Worm (Caenorhabditis elegans) whole organism, mixed stage, embryonic: Measurements from ENCODE around the gene vha-6.

Experiments used
- M03D4.4 ChIP-seq: sonication (generic microtip); optimal IDR thresholded peaks from 2 replicates; lab custom pipeline; 2017; ENCODE audit warnings: mild to moderate bottlenecking, missing genetic modification characterization, missing compliant biosample characterization
- bed-3 ChIP-seq: fragments of 200-800 bp; sonication (Bioruptor generic); optimal IDR thresholded peaks from 3 replicates; lab custom pipeline; 2018; ENCODE audit warnings: mild to moderate bottlenecking, missing genetic modification characterization, moderate library complexity, missing compliant biosample characterization
- blmp-1 ChIP-seq: fragments of 150-350 bp; optimal IDR thresholded peaks from 2 replicates; lab custom pipeline; 2014; ENCODE audit warnings: missing biosample characterization, missing genetic modification characterization
- ceh-39 ChIP-seq: fragments of 150-350 bp; optimal IDR thresholded peaks from 2 replicates; lab custom pipeline; 2014; ENCODE audit warnings: missing biosample characterization, missing genetic modification characterization
- ceh-43 ChIP-seq: fragments of 200-800 bp; sonication (Bioruptor generic); optimal IDR thresholded peaks from 2 replicates; lab custom pipeline; 2018; ENCODE audit warnings: mild to moderate bottlenecking, missing genetic modification characterization, moderate library complexity, missing compliant biosample characterization
- ceh-83 ChIP-seq: fragments of 200-800 bp; sonication (Bioruptor generic); optimal IDR thresholded peaks from 2 replicates; lab custom pipeline; 2018; ENCODE audit warnings: mild to moderate bottlenecking, missing genetic modification characterization, missing compliant biosample characterization
- ces-1 ChIP-seq: fragments of 150-350 bp; optimal IDR thresholded peaks from 2 replicates; lab custom pipeline; 2014; ENCODE audit warnings: missing biosample characterization, missing genetic modification reagents, missing genetic modification characterization
- cnd-1 ChIP-seq: fragments of 200-800 bp; sonication (Bioruptor generic); optimal IDR thresholded peaks from 2 replicates; lab custom pipeline; 2018; ENCODE audit warnings: mild to moderate bottlenecking, missing genetic modification characterization, missing compliant biosample characterization
- drap-1 ChIP-seq: fragments of 200-800 bp; sonication (Bioruptor generic); optimal IDR thresholded peaks from 3 replicates; lab custom pipeline; 2018; ENCODE audit warnings: mild to moderate bottlenecking, missing genetic modification characterization, missing compliant biosample characterization
- elt-1 ChIP-seq: sonication (generic microtip); optimal IDR thresholded peaks from 2 replicates; lab custom pipeline; 2017; ENCODE audit warnings: missing genetic modification characterization, mild to moderate bottlenecking, missing compliant biosample characterization, antibody characterized with exemption, moderate library complexity, borderline replicate concordance; ENCODE audit not compliant: insufficient read depth
- elt-3 ChIP-seq: fragments of 150-350 bp; optimal IDR thresholded peaks from 2 replicates; lab custom pipeline; 2014; ENCODE audit warnings: missing biosample characterization, missing genetic modification characterization
- flh-1 ChIP-seq: fragments of 200-800 bp; sonication (Bioruptor generic); optimal IDR thresholded peaks from 2 replicates; lab custom pipeline; 2018; ENCODE audit warnings: mild to moderate bottlenecking, missing genetic modification characterization, moderate library complexity, missing compliant biosample characterization
- ham-2 ChIP-seq: fragments of 200-800 bp; sonication (Bioruptor generic); optimal IDR thresholded peaks from 2 replicates; lab custom pipeline; 2018; ENCODE audit warnings: mild to moderate bottlenecking, missing genetic modification characterization, missing compliant biosample characterization
- hlh-1 ChIP-seq: fragments of 150-350 bp; optimal IDR thresholded peaks from 2 replicates; lab custom pipeline; 2014; ENCODE audit warnings: missing biosample characterization, missing genetic modification reagents, missing genetic modification characterization
- lin-13 ChIP-seq: fragments of 150-350 bp; optimal IDR thresholded peaks from 2 replicates; lab custom pipeline; 2014; ENCODE audit warnings: missing biosample characterization, missing genetic modification characterization
- lin-32 ChIP-seq: fragments of 200-800 bp; sonication (Bioruptor generic); optimal IDR thresholded peaks from 2 replicates; lab custom pipeline; 2018; ENCODE audit warnings: mild to moderate bottlenecking, missing genetic modification characterization, missing compliant biosample characterization
- lsy-2 ChIP-seq: fragments of 150-350 bp; optimal IDR thresholded peaks from 2 replicates; lab custom pipeline; 2014; ENCODE audit warnings: missing biosample characterization, missing genetic modification characterization
- mab-5 ChIP-seq: fragments of 150-350 bp; optimal IDR thresholded peaks from 2 replicates; lab custom pipeline; 2014; ENCODE audit warnings: missing biosample characterization, missing genetic modification characterization
- mep-1 ChIP-seq: fragments of 150-350 bp; optimal IDR thresholded peaks from 2 replicates; lab custom pipeline; 2017; ENCODE audit warnings: missing biosample characterization, missing genetic modification reagents, missing genetic modification characterization, inconsistent platforms
- mls-2 ChIP-seq: sonication (generic microtip); optimal IDR thresholded peaks from 2 replicates; lab custom pipeline; 2016; ENCODE audit warnings: mild to moderate bottlenecking, missing genetic modification characterization, moderate library complexity, missing compliant biosample characterization
- nhr-12 ChIP-seq: fragments of 150-350 bp; optimal IDR thresholded peaks from 2 replicates; lab custom pipeline; 2014; ENCODE audit warnings: missing biosample characterization, missing genetic modification characterization
- nhr-2 ChIP-seq: fragments of 150-350 bp; optimal IDR thresholded peaks from 2 replicates; lab custom pipeline; 2014; ENCODE audit warnings: missing biosample characterization, missing genetic modification characterization
- nhr-237 ChIP-seq: fragments of 150-350 bp; optimal IDR thresholded peaks from 2 replicates; lab custom pipeline; 2014; ENCODE audit warnings: missing biosample characterization, missing genetic modification characterization
- nhr-28 ChIP-seq: fragments of 150-350 bp; optimal IDR thresholded peaks from 2 replicates; lab custom pipeline; 2014; ENCODE audit warnings: missing biosample characterization, missing genetic modification characterization
- nhr-76 ChIP-seq: sonication (generic microtip); optimal IDR thresholded peaks from 2 replicates; lab custom pipeline; 2017; ENCODE audit warnings: missing biosample characterization, missing genetic modification characterization
- pha-4 ChIP-seq: fragments of 150-350 bp; optimal IDR thresholded peaks from 2 replicates; lab custom pipeline; 2018; ENCODE audit warnings: missing biosample characterization, missing genetic modification reagents, missing genetic modification characterization
- sem-2 ChIP-seq: fragments of 200-800 bp; sonication (Bioruptor generic); optimal IDR thresholded peaks from 2 replicates; lab custom pipeline; 2018; ENCODE audit warnings: mild to moderate bottlenecking, missing genetic modification characterization, missing compliant biosample characterization
- snpc-4 ChIP-seq: fragments of 150-350 bp; optimal IDR thresholded peaks from 2 replicates; lab custom pipeline; 2014; ENCODE audit warnings: missing biosample characterization, missing genetic modification characterization
- sptf-1 ChIP-seq: sonication (generic microtip); optimal IDR thresholded peaks from 2 replicates; lab custom pipeline; 2017; ENCODE audit warnings: mild to moderate bottlenecking, missing genetic modification characterization, moderate library complexity, missing compliant biosample characterization
- tbx-8 ChIP-seq: fragments of 200-800 bp; sonication (Bioruptor generic); optimal IDR thresholded peaks from 2 replicates; lab custom pipeline; 2018; ENCODE audit warnings: mild to moderate bottlenecking, missing genetic modification characterization, moderate library complexity, missing compliant biosample characterization
- unc-120 ChIP-seq: sonication (generic microtip); optimal IDR thresholded peaks from 2 replicates; lab custom pipeline; 2017; ENCODE audit warnings: missing genetic modification characterization, missing compliant biosample characterization; ENCODE audit not compliant: poor library complexity, severe bottlenecking
- unc-39 ChIP-seq: fragments of 150-350 bp; optimal IDR thresholded peaks from 2 replicates; lab custom pipeline; 2014; ENCODE audit warnings: missing biosample characterization, missing genetic modification characterization
- unc-62 ChIP-seq: fragments of 150-350 bp; optimal IDR thresholded peaks from 2 replicates; lab custom pipeline; 2014; ENCODE audit warnings: missing biosample characterization, missing genetic modification reagents, missing genetic modification characterization
- zip-8 ChIP-seq: fragments of 150-350 bp; optimal IDR thresholded peaks from 2 replicates; lab custom pipeline; 2014; ENCODE audit warnings: missing biosample characterization, missing genetic modification characterization
- ztf-11 ChIP-seq: fragments of 150-350 bp; optimal IDR thresholded peaks from 2 replicates; lab custom pipeline; 2014; ENCODE audit warnings: missing biosample characterization, missing genetic modification characterization

The vha-6 gene

ce11 chrII:11438417-11438816 lies at the start of gene vha-6:
TSS of gene vha-6 (minus strand) at chrII:11438452.
- TF ChIP-seq ceh-39 (tag; lab: Kevin White, UChicago), result no peak
- TF ChIP-seq unc-120, result no peak
- no peak for TF ChIP-seq elt-1 (tag; lab: Kevin White, UChicago)
- no peak for TF ChIP-seq unc-62

ce11 chrII:11487999-11488398 lies 49.7 kb upstream of the vha-6 start, which contains the start of gene B0334.13:
TSS of gene B0334.13 (plus strand) at chrII:11488299.
- no peak for TF ChIP-seq ceh-39 (tag; lab: Kevin White, UChicago)
- TF ChIP-seq nhr-12 (tag; lab: Kevin White, UChicago), result no peak
- TF ChIP-seq elt-1 (tag; lab: Kevin White, UChicago), result no peak
- no peak for TF ChIP-seq ztf-11

ce11 chrII:11486698-11487234 lies 48.5 kb upstream of the vha-6 start, which contains the start of gene ttr-18:
TSS of gene ttr-18 (minus strand) at chrII:11486748.
- no peak for TF ChIP-seq mab-5 (tag; lab: Kevin White, UChicago)
- TF ChIP-seq drap-1 (GFP tag; lab: Kevin White, UChicago), result no peak
- TF ChIP-seq lin-13, result no peak
- TF ChIP-seq hlh-1, result no peak
- TF ChIP-seq nhr-2 (tag; lab: Kevin White, UChicago), result no peak
- TF ChIP-seq nhr-12 (tag; lab: Kevin White, UChicago), result no peak
- TF ChIP-seq nhr-237, result no peak
- TF ChIP-seq lin-32 (GFP tag; lab: Kevin White, UChicago), result no peak
- TF ChIP-seq cnd-1, result no peak
- TF ChIP-seq ztf-11, result no peak
- TF ChIP-seq mep-1, result no peak
- no peak for TF ChIP-seq elt-1 (tag; lab: Kevin White, UChicago)
- no peak for TF ChIP-seq lsy-2 (tag; lab: Kevin White, UChicago)
- TF ChIP-seq ham-2, result no peak
- TF ChIP-seq ces-1 (GFP tag; lab: Kevin White, UChicago), result no peak

- TF ChIP-seq cnd-1, result no peak
- no peak for TF ChIP-seq sem-2 (GFP tag; lab: Kevin White, UChicago)
- no peak for TF ChIP-seq lsy-2 (tag; lab: Kevin White, UChicago)
- TF ChIP-seq M03D4.4 (tag; lab: Kevin White, UChicago), result no peak
- no peak for TF ChIP-seq mab-5 (tag; lab: Kevin White, UChicago)
- TF ChIP-seq tbx-8 (GFP tag; lab: Kevin White, UChicago), result no peak
- TF ChIP-seq blmp-1 (tag; lab: Kevin White, UChicago), result no peak
- TF ChIP-seq ceh-43, result no peak
- TF ChIP-seq ceh-39 (tag; lab: Kevin White, UChicago), result no peak
- no peak for TF ChIP-seq elt-3 (tag; lab: Kevin White, UChicago)
- TF ChIP-seq ceh-83 (GFP tag; lab: Kevin White, UChicago), result no peak
- TF ChIP-seq drap-1 (GFP tag; lab: Kevin White, UChicago), result no peak
- TF ChIP-seq nhr-237, result no peak
- no peak for TF ChIP-seq ztf-11
- TF ChIP-seq unc-39 (tag; lab: Kevin White, UChicago), result no peak
- TF ChIP-seq snpc-4 (tag; lab: Kevin White, UChicago), result no peak
- TF ChIP-seq unc-120, result no peak
These were observed 46.9 kb upstream of the vha-6 start, which contains the start of gene twk-5 for ce11 chrII:11485200-11485599. TSS of gene twk-5 (minus strand) at chrII:11485300.

- TF ChIP-seq ces-1 (GFP tag; lab: Kevin White, UChicago) (no peak), hlh-1 (no peak), ham-2 (peak; percentile 95), elt-3 (tag; lab: Kevin White, UChicago) (no peak), M03D4.4 (tag; lab: Kevin White, UChicago) (peak; percentile 97), ceh-39 (tag; lab: Kevin White, UChicago) (no peak), cnd-1 (peak; percentile 98), unc-39 (tag; lab: Kevin White, UChicago) (no peak), zip-8 (tag; lab: Kevin White, UChicago) (no peak), drap-1 (GFP tag; lab: Kevin White, UChicago) (peak; percentile 98), nhr-28 (tag; lab: Kevin White, UChicago) (peak; percentile 48), lin-13 (peak; percentile 81), unc-120 (peak; percentile 94), bed-3 (GFP tag; lab: Kevin White, UChicago) (peak; percentile 92), elt-1 (tag; lab: Kevin White, UChicago) (no peak), flh-1 (GFP tag; lab: Kevin White, UChicago) (peak; percentile 96), nhr-12 (tag; lab: Kevin White, UChicago) (no peak), nhr-76 (tag; lab: Kevin White, UChicago) (no peak), ceh-43 (peak; percentile 93), mab-5 (tag; lab: Kevin White, UChicago) (no peak), ceh-83 (GFP tag; lab: Kevin White, UChicago) (peak; percentile 99), mep-1 (peak; percentile 80), lsy-2 (tag; lab: Kevin White, UChicago) (peak; percentile 84), lin-32 (GFP tag; lab: Kevin White, UChicago) (peak; percentile 96), tbx-8 (GFP tag; lab: Kevin White, UChicago) (peak; percentile 93), sptf-1 (tag; lab: Kevin White, UChicago) (peak; percentile 100), blmp-1 (tag; lab: Kevin White, UChicago) (no peak), nhr-2 (tag; lab: Kevin White, UChicago) (no peak), sem-2 (GFP tag; lab: Kevin White, UChicago) (peak; percentile 94), unc-62 (peak; percentile 74), pha-4 (tag; lab: Kevin White, UChicago) (peak; percentile 66), nhr-237 (no peak), mls-2 (tag; lab: Kevin White, UChicago) (peak; percentile 99), snpc-4 (tag; lab: Kevin White, UChicago) (no peak), ztf-11 (peak; percentile 58)
- TF ChIP-seq, all 35 proteins: peak for 21
These were observed 46.3 kb upstream of the vha-6 start for ce11 chrII:11484600-11484999.
